Fruit fly (Drosophila melanogaster): ENCODE results near the gene CG14327.

dm6 chr3R:17566619-17567489, 46.7 kb upstream of the CG14327 start:
- TF ChIP-seq Snoo (tag; optimal IDR thresholded peaks at IDR 0.05) = no peak
- no peak for TF ChIP-seq CG4496 (GFP tag; IDR thresholded peaks at IDR 0.05)
